Fruit fly (Drosophila melanogaster) whole organism, embryonic: ENCODE results near the gene CG17109.

Experiments
- Adf1 ChIP-seq: fragments of 200-800 bp; sonication (Bioruptor generic); IDR thresholded peaks from 2 replicates; pipeline ENCODE4 v1.3.6; 2022; ENCODE audit warnings: missing biosample characterization, missing genetic modification characterization
- B-H2 ChIP-seq: fragments of 200-800 bp; sonication (Bioruptor generic); optimal IDR thresholded peaks from 2 replicates; lab custom pipeline; 2018; ENCODE audit warnings: missing biosample characterization, mild to moderate bottlenecking, missing genetic modification characterization
- C15 ChIP-seq: fragments of 200-800 bp; sonication (Bioruptor generic); IDR thresholded peaks from 3 replicates; pipeline ENCODE4 v1.3.6; 2022; ENCODE audit warnings: missing biosample characterization, missing genetic modification characterization
- CG12071 ChIP-seq: fragments of 200-800 bp; sonication (Bioruptor generic); optimal IDR thresholded peaks from 3 replicates; lab custom pipeline; 2018; ENCODE audit warnings: missing biosample characterization, mild to moderate bottlenecking, missing genetic modification characterization
- CG12104 ChIP-seq: fragments of 200-800 bp; sonication (Bioruptor generic); optimal IDR thresholded peaks from 3 replicates; lab custom pipeline; 2016; ENCODE audit warnings: missing biosample characterization, missing genetic modification characterization
- CG13123 ChIP-seq: fragments of 200-800 bp; sonication (Bioruptor generic); optimal IDR thresholded peaks from 2 replicates; lab custom pipeline; 2016; ENCODE audit warnings: missing biosample characterization, missing genetic modification characterization
- CG13287 ChIP-seq: fragments of 200-800 bp; sonication (Bioruptor generic); IDR thresholded peaks from 2 replicates; pipeline ENCODE4 v1.3.6; 2022; ENCODE audit warnings: missing biosample characterization, missing genetic modification characterization; ENCODE audit not compliant: partially characterized antibody
- CG14441 ChIP-seq: fragments of 200-800 bp; sonication (Bioruptor generic); IDR thresholded peaks from 2 replicates; pipeline ENCODE4 v1.3.6; 2022; ENCODE audit warnings: missing biosample characterization, missing genetic modification characterization
- CG14667 ChIP-seq: fragments of 200-800 bp; sonication (Bioruptor generic); IDR thresholded peaks from 2 replicates; pipeline ENCODE4 v1.3.6; 2022; ENCODE audit warnings: missing biosample characterization, missing genetic modification characterization
- CG1529 ChIP-seq: fragments of 200-800 bp; sonication (Bioruptor generic); optimal IDR thresholded peaks from 3 replicates; lab custom pipeline; 2018; ENCODE audit warnings: missing biosample characterization, missing genetic modification characterization
- CG17359 ChIP-seq: fragments of 200-800 bp; sonication (Bioruptor generic); optimal IDR thresholded peaks from 3 replicates; lab custom pipeline; 2018; ENCODE audit warnings: missing biosample characterization, mild to moderate bottlenecking, missing genetic modification characterization, moderate library complexity
- CG2129 ChIP-seq: fragments of 200-800 bp; sonication (Bioruptor generic); IDR thresholded peaks from 2 replicates; pipeline ENCODE4 v1.3.6; 2022; ENCODE audit warnings: missing biosample characterization, missing genetic modification characterization; ENCODE audit not compliant: partially characterized antibody
- CG2199 ChIP-seq: fragments of 200-800 bp; sonication (Bioruptor generic); IDR thresholded peaks from 3 replicates; pipeline ENCODE4 v1.3.6; 2022; ENCODE audit warnings: missing biosample characterization, missing genetic modification characterization
- CG34376 ChIP-seq: fragments of 200-800 bp; sonication (Bioruptor generic); optimal IDR thresholded peaks from 2 replicates; lab custom pipeline; 2018; ENCODE audit warnings: missing biosample characterization, mild to moderate bottlenecking, missing genetic modification characterization
- CG3838 ChIP-seq: fragments of 200-800 bp; sonication (Bioruptor generic); optimal IDR thresholded peaks from 3 replicates; lab custom pipeline; 2016; ENCODE audit warnings: missing biosample characterization, missing genetic modification characterization
- CG4328 ChIP-seq: fragments of 200-800 bp; sonication (Bioruptor generic); optimal IDR thresholded peaks from 3 replicates; lab custom pipeline; 2017; ENCODE audit warnings: missing biosample characterization, missing genetic modification reagents, missing genetic modification characterization
- CG4707 ChIP-seq: fragments of 200-800 bp; sonication (Bioruptor generic); optimal IDR thresholded peaks from 2 replicates; lab custom pipeline; 2018; ENCODE audit warnings: missing biosample characterization, mild to moderate bottlenecking, missing genetic modification characterization, moderate library complexity
- CG4730 ChIP-seq: fragments of 200-800 bp; sonication (Bioruptor generic); IDR thresholded peaks from 2 replicates; pipeline ENCODE4 v1.3.6; 2022; ENCODE audit warnings: missing biosample characterization, missing genetic modification characterization
- CG4854 ChIP-seq: fragments of 200-800 bp; sonication (Bioruptor generic); optimal IDR thresholded peaks from 2 replicates; lab custom pipeline; 2016; ENCODE audit warnings: missing biosample characterization, missing genetic modification characterization, inconsistent platforms
- CG6254 ChIP-seq: fragments of 200-800 bp; sonication (Bioruptor generic); optimal IDR thresholded peaks from 3 replicates; lab custom pipeline; 2017; ENCODE audit warnings: mild to moderate bottlenecking, missing biosample characterization, missing genetic modification reagents, missing genetic modification characterization
- CG6813 ChIP-seq: fragments of 200-800 bp; sonication (Bioruptor generic); optimal IDR thresholded peaks from 2 replicates; lab custom pipeline; 2017; ENCODE audit warnings: missing biosample characterization, missing genetic modification characterization, mild to moderate bottlenecking, moderate library complexity, missing genetic modification reagents
- CG7745 ChIP-seq: fragments of 200-800 bp; sonication (Bioruptor generic); optimal IDR thresholded peaks from 2 replicates; lab custom pipeline; 2018; ENCODE audit warnings: missing biosample characterization, mild to moderate bottlenecking, missing genetic modification characterization, moderate library complexity
- CG7928 ChIP-seq: fragments of 200-800 bp; sonication (Bioruptor generic); optimal IDR thresholded peaks from 2 replicates; lab custom pipeline; 2017; ENCODE audit warnings: missing biosample characterization, mild to moderate bottlenecking, missing genetic modification characterization
- CG7963 ChIP-seq: fragments of 200-800 bp; sonication (Bioruptor generic); IDR thresholded peaks from 3 replicates; pipeline ENCODE4 v1.3.6; 2022; ENCODE audit warnings: missing biosample characterization, missing genetic modification characterization; ENCODE audit not compliant: partially characterized antibody
- CG8388 ChIP-seq: fragments of 200-800 bp; sonication (Bioruptor generic); optimal IDR thresholded peaks from 2 replicates; lab custom pipeline; 2019; ENCODE audit warnings: missing biosample characterization, mild to moderate bottlenecking, missing genetic modification characterization, moderate library complexity
- CG8478 ChIP-seq: fragments of >200 bp; optimal IDR thresholded peaks from 2 replicates; lab custom pipeline; 2018
- CTCF ChIP-seq: fragments of 200-800 bp; sonication (Bioruptor generic); optimal IDR thresholded peaks from 2 replicates; lab custom pipeline; 2017; ENCODE audit warnings: missing biosample characterization, mild to moderate bottlenecking, missing genetic modification characterization, moderate library complexity
- Gug ChIP-seq: fragments of 200-800 bp; sonication (Bioruptor generic); IDR thresholded peaks from 4 replicates; pipeline ENCODE4 v1.3.6; 2022; ENCODE audit warnings: missing biosample characterization, missing genetic modification characterization
- H15 ChIP-seq: fragments of 200-800 bp; sonication (Bioruptor generic); IDR thresholded peaks from 3 replicates; pipeline ENCODE4 v1.3.6; 2022; ENCODE audit warnings: missing biosample characterization, missing genetic modification characterization
- Jarid2 ChIP-seq: fragments of 200-800 bp; sonication (Bioruptor generic); optimal IDR thresholded peaks from 3 replicates; lab custom pipeline; 2017; ENCODE audit warnings: mild to moderate bottlenecking, missing biosample characterization, missing genetic modification reagents, missing genetic modification characterization
- Pdp1 ChIP-seq, 2 experiments: fragments of 200-800 bp; sonication (Bioruptor generic); optimal IDR thresholded peaks; 3 replicates each; lab custom pipeline; 2016; ENCODE audit warnings: missing biosample characterization in 2 of 2, missing genetic modification characterization in 2 of 2, mild to moderate bottlenecking in 1 of 2, moderate library complexity in 1 of 2
- ab ChIP-seq: fragments of 200-800 bp; sonication (Bioruptor generic); optimal IDR thresholded peaks from 2 replicates; lab custom pipeline; 2016; ENCODE audit warnings: missing biosample characterization, missing genetic modification characterization
- bbx ChIP-seq: fragments of 200-800 bp; sonication (Bioruptor generic); IDR thresholded peaks from 2 replicates; pipeline ENCODE4 v1.3.6; 2022; ENCODE audit warnings: missing biosample characterization, missing genetic modification characterization; ENCODE audit not compliant: partially characterized antibody
- bigmax ChIP-seq: fragments of 200-800 bp; sonication (Bioruptor generic); optimal IDR thresholded peaks from 2 replicates; lab custom pipeline; 2018; ENCODE audit warnings: missing biosample characterization, mild to moderate bottlenecking, missing genetic modification characterization
- croc ChIP-seq: fragments of 200-800 bp; sonication (Bioruptor generic); conservative IDR thresholded peaks from 3 replicates; pipeline ENCODE4 v1.3.6; 2022; ENCODE audit warnings: missing biosample characterization, missing genetic modification characterization
- eyg ChIP-seq: fragments of 200-800 bp; sonication (Bioruptor generic); optimal IDR thresholded peaks from 3 replicates; lab custom pipeline; 2016; ENCODE audit warnings: missing biosample characterization, missing genetic modification characterization
- hb ChIP-seq: fragments of 200-800 bp; sonication (Bioruptor generic); IDR thresholded peaks from 3 replicates; pipeline ENCODE4 v1.3.6; 2022; ENCODE audit warnings: missing biosample characterization, missing genetic modification characterization; ENCODE audit not compliant: partially characterized antibody
- pho ChIP-seq: fragments of 200-800 bp; sonication (Bioruptor generic); optimal IDR thresholded peaks from 2 replicates; lab custom pipeline; 2016; ENCODE audit warnings: missing biosample characterization, missing genetic modification characterization
- ranshi ChIP-seq: fragments of 200-800 bp; sonication (Bioruptor generic); IDR thresholded peaks from 2 replicates; pipeline ENCODE4 v1.3.6; 2022; ENCODE audit warnings: missing biosample characterization, missing genetic modification characterization
- seq ChIP-seq: fragments of 200-800 bp; sonication (Bioruptor generic); IDR thresholded peaks from 2 replicates; pipeline ENCODE4 v1.3.6; 2022; ENCODE audit warnings: missing biosample characterization, missing genetic modification characterization
- sisA ChIP-seq: fragments of 200-800 bp; sonication (Bioruptor generic); IDR thresholded peaks from 2 replicates; pipeline ENCODE4 v1.3.6; 2022; ENCODE audit warnings: missing biosample characterization, missing genetic modification characterization
- sna ChIP-seq: fragments of 200-800 bp; sonication (Bioruptor generic); IDR thresholded peaks from 2 replicates; pipeline ENCODE4 v1.3.6; 2022; ENCODE audit warnings: missing biosample characterization, missing genetic modification characterization; ENCODE audit not compliant: partially characterized antibody
- sqz ChIP-seq: fragments of 200-800 bp; sonication (Bioruptor generic); optimal IDR thresholded peaks from 3 replicates; lab custom pipeline; 2018; ENCODE audit warnings: missing biosample characterization, mild to moderate bottlenecking, missing genetic modification characterization
- ssp ChIP-seq: fragments of 200-800 bp; sonication (Bioruptor generic); IDR thresholded peaks from 2 replicates; pipeline ENCODE4 v1.3.6; 2022; ENCODE audit warnings: missing biosample characterization, missing genetic modification characterization
- twi ChIP-seq: fragments of 200-800 bp; optimal IDR thresholded peaks from 2 replicates; lab custom pipeline; 2019; ENCODE audit warnings: missing biosample characterization, mild to moderate bottlenecking, missing genetic modification characterization, moderate library complexity
- unc-4 ChIP-seq: fragments of 200-800 bp; sonication (Bioruptor generic); IDR thresholded peaks from 2 replicates; pipeline ENCODE4 v1.3.6; 2022; ENCODE audit warnings: missing biosample characterization, missing genetic modification characterization; ENCODE audit not compliant: partially characterized antibody
- vvl ChIP-seq: fragments of 200-800 bp; sonication (Bioruptor generic); IDR thresholded peaks from 2 replicates; pipeline ENCODE4 v1.3.6; 2022; ENCODE audit warnings: missing biosample characterization, missing genetic modification characterization

Gene CG17109

dm6 chr3R:23048690-23049118 is 46.8 kb upstream of the CG17109 start (continued):
- TF ChIP-seq sqz (GFP tag; lab: Kevin White, UChicago): peak; percentile 46
- no peak for TF ChIP-seq Adf1
- TF ChIP-seq, all 482 proteins: peak for 287

dm6 chr3R:23051639-23052125 is 43.8 kb upstream of the CG17109 start, which contains the start of gene Gr94a:
Gr94a (plus strand) TSS chr3R:23051689.
- no peak for TF ChIP-seq CG4730
- no peak for TF ChIP-seq eyg (GFP tag; lab: Kevin White, UChicago)
- no peak for TF ChIP-seq CG6254 (GFP tag; lab: Kevin White, UChicago)
- TF ChIP-seq CG14441 (GFP tag; lab: Robert Waterston, UW): no peak
- no peak for TF ChIP-seq CG7745 (tag; lab: Kevin White, UChicago)
- no peak for TF ChIP-seq Gug (GFP tag; lab: Robert Waterston, UW)
- TF ChIP-seq CTCF (GFP tag; lab: Kevin White, UChicago): no peak
- TF ChIP-seq CG34376 (GFP tag; lab: Kevin White, UChicago): no peak
- no peak for TF ChIP-seq hb (GFP tag; lab: Robert Waterston, UW)
- no peak for TF ChIP-seq CG4854

DNA sequence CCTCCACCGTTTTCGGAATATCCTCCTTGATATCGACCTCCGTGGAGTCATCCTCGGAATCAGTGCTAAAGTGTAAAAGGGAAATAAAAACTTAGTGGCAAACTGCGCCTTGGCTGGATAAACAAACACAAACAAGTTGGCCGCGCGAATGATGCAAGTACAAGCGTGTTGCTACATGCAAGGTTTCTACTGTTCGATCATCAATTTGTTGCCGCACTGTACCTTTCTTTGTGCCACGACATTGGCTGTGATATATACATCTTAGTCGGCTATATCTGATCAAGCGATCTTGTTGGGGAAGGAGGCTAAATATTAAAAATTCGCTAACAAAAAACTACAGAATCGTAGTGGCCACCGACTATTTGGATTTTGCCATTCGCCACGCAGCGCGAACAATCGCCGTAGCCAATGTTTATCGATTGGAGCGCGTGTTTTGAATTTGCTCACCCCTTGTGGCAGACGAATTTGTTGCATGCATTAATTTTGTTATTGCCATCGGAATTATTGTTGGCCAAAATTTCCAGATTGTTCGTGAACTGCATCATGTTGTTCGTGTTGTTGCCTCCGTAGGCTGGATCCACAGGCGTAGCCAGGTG is 42.3 kb upstream of the CG17109 start:
- TF ChIP-seq Jarid2 (no peak), CG4854 (no peak), sna (GFP tag; lab: Robert Waterston, UW) (no peak), ab (GFP tag; lab: Kevin White, UChicago) (no peak), C15 (no peak), seq (GFP tag; lab: Robert Waterston, UW) (no peak), CG2129 (GFP tag; lab: Robert Waterston, UW) (0 out of 2 replicates have a peak, but pooled peaks have one; percentile 11), croc (no peak), ssp (GFP tag; lab: Robert Waterston, UW) (no peak), bbx (GFP tag; lab: Robert Waterston, UW) (0 out of 2 replicates have a peak, but pooled peaks have one; percentile 36), CG13123 (no peak), CG1529 (GFP tag; lab: Kevin White, UChicago) (no peak), CG13287 (peak; percentile 5), unc-4 (GFP tag; lab: Robert Waterston, UW) (0 out of 2 replicates have a peak, but pooled peaks have one; percentile 17), CG2199 (GFP tag; lab: Robert Waterston, UW) (no peak), CG8478 (lab: Kevin White, UChicago) (no peak), CTCF (GFP tag; lab: Kevin White, UChicago) (no peak), vvl (GFP tag; lab: Robert Waterston, UW) (no peak), pho (GFP tag; lab: Kevin White, UChicago) (no peak), ranshi (GFP tag; lab: Robert Waterston, UW) (no peak), bigmax (GFP tag; lab: Kevin White, UChicago) (no peak), CG14667 (no peak), CG7963 (GFP tag; lab: Robert Waterston, UW) (no peak), Pdp1 (GFP tag; optimal IDR thresholded peaks at IDR 0.05; lab: Kevin White, UChicago) (peak in 1 of 2 experiments; percentile 39), twi (tag; lab: Kevin White, UChicago) (no peak), B-H2 (no peak), sisA (GFP tag; lab: Robert Waterston, UW) (no peak), CG12104 (GFP tag; lab: Kevin White, UChicago) (no peak), CG12071 (no peak), CG6813 (no peak), CG4328 (GFP tag; lab: Kevin White, UChicago) (no peak), CG17359 (tag; lab: Kevin White, UChicago) (no peak), CG7928 (no peak), CG3838 (GFP tag; lab: Kevin White, UChicago) (no peak), CG8388 (no peak), CG4707 (GFP tag; lab: Kevin White, UChicago) (no peak), H15 (GFP tag; lab: Robert Waterston, UW) (no peak)
